Worm (Caenorhabditis elegans) whole organism, late embryonic: ENCODE measurements around the gene C04E7.1.
A peak's percentile ranks its signal among the peaks of the same experiment; 100 is the strongest.

ENCODE experiments used
- C08G9.2 ChIP-seq: sonication (generic microtip); optimal IDR thresholded peaks from 2 replicates; lab custom pipeline; 2016; ENCODE audit warnings: mild to moderate bottlenecking, missing genetic modification characterization, moderate library complexity, missing compliant biosample characterization
- F13H6.1 ChIP-seq: sonication (generic microtip); optimal IDR thresholded peaks from 2 replicates; lab custom pipeline; 2016; ENCODE audit warnings: missing genetic modification characterization, missing compliant biosample characterization
- K02D7.2 ChIP-seq: sonication (generic microtip); optimal IDR thresholded peaks from 2 replicates; lab custom pipeline; 2017; ENCODE audit warnings: mild to moderate bottlenecking, missing genetic modification characterization, missing compliant biosample characterization
- Y22D7AL.16 ChIP-seq: sonication (generic microtip); optimal IDR thresholded peaks from 2 replicates; lab custom pipeline; 2016; ENCODE audit warnings: missing genetic modification characterization, missing compliant biosample characterization
- ama-1 ChIP-seq: fragments of 150-350 bp; optimal IDR thresholded peaks from 2 replicates; lab custom pipeline; 2014
- ceh-14 ChIP-seq: sonication (generic microtip); optimal IDR thresholded peaks from 2 replicates; lab custom pipeline; 2016; ENCODE audit warnings: missing genotype, missing genetic modification characterization, missing compliant biosample characterization
- ceh-18 ChIP-seq: sonication (generic microtip); optimal IDR thresholded peaks from 2 replicates; lab custom pipeline; 2016; ENCODE audit warnings: missing genetic modification characterization, missing compliant biosample characterization
- ceh-2 ChIP-seq: sonication (generic microtip); optimal IDR thresholded peaks from 2 replicates; lab custom pipeline; 2016; ENCODE audit warnings: missing genotype, missing genetic modification characterization, missing compliant biosample characterization
- ceh-31 ChIP-seq: sonication (generic microtip); optimal IDR thresholded peaks from 2 replicates; lab custom pipeline; 2016; ENCODE audit warnings: missing genetic modification characterization, missing compliant biosample characterization
- ceh-34 ChIP-seq: sonication (generic microtip); optimal IDR thresholded peaks from 2 replicates; lab custom pipeline; 2016; ENCODE audit warnings: mild to moderate bottlenecking, missing genetic modification characterization, missing compliant biosample characterization
- che-1 ChIP-seq: sonication (generic microtip); optimal IDR thresholded peaks from 2 replicates; lab custom pipeline; 2016; ENCODE audit warnings: mild to moderate bottlenecking, missing genetic modification characterization, missing compliant biosample characterization
- dve-1 ChIP-seq: sonication (generic microtip); optimal IDR thresholded peaks from 2 replicates; lab custom pipeline; 2017; ENCODE audit warnings: antibody characterized with exemption, mild to moderate bottlenecking, missing genetic modification characterization, missing compliant biosample characterization
- elt-4 ChIP-seq: sonication (generic microtip); optimal IDR thresholded peaks from 2 replicates; lab custom pipeline; 2016; ENCODE audit warnings: missing genetic modification characterization, missing compliant biosample characterization
- eyg-1 ChIP-seq: sonication (generic microtip); optimal IDR thresholded peaks from 2 replicates; lab custom pipeline; 2016; ENCODE audit warnings: missing genotype, missing genetic modification characterization, missing compliant biosample characterization
- fax-1 ChIP-seq: sonication (generic microtip); optimal IDR thresholded peaks from 2 replicates; lab custom pipeline; 2016; ENCODE audit warnings: missing genotype, missing genetic modification characterization, missing compliant biosample characterization
- fkh-10 ChIP-seq: fragments of 150-350 bp; optimal IDR thresholded peaks from 2 replicates; lab custom pipeline; 2014; ENCODE audit warnings: missing biosample characterization, missing genetic modification reagents, missing genetic modification characterization
- fkh-6 ChIP-seq: sonication (generic microtip); optimal IDR thresholded peaks from 2 replicates; lab custom pipeline; 2016; ENCODE audit warnings: missing genetic modification characterization, missing compliant biosample characterization
- hlh-13 ChIP-seq: fragments of 200-800 bp; sonication (Bioruptor generic); optimal IDR thresholded peaks from 2 replicates; lab custom pipeline; 2018; ENCODE audit warnings: mild to moderate bottlenecking, missing genetic modification characterization, missing compliant biosample characterization
- lim-6 ChIP-seq: sonication (generic microtip); optimal IDR thresholded peaks from 2 replicates; lab custom pipeline; 2016; ENCODE audit warnings: missing genetic modification characterization, missing compliant biosample characterization
- madf-2 ChIP-seq: sonication (generic microtip); optimal IDR thresholded peaks from 2 replicates; lab custom pipeline; 2017; ENCODE audit warnings: missing genetic modification characterization, missing compliant biosample characterization
- nhr-11 ChIP-seq: fragments of 150-350 bp; optimal IDR thresholded peaks from 2 replicates; lab custom pipeline; 2014; ENCODE audit warnings: missing biosample characterization, missing genetic modification characterization
- nhr-232 ChIP-seq: sonication (generic microtip); optimal IDR thresholded peaks from 2 replicates; lab custom pipeline; 2016; ENCODE audit warnings: missing genetic modification characterization, missing compliant biosample characterization
- npax-4 ChIP-seq: sonication (generic microtip); optimal IDR thresholded peaks from 2 replicates; lab custom pipeline; 2016; ENCODE audit warnings: missing genetic modification characterization, missing compliant biosample characterization
- odd-2 ChIP-seq: sonication (generic microtip); optimal IDR thresholded peaks from 2 replicates; lab custom pipeline; 2017; ENCODE audit warnings: antibody characterized with exemption, mild to moderate bottlenecking, missing genetic modification characterization, missing compliant biosample characterization
- pat-9 ChIP-seq: fragments of 200-800 bp; sonication (Bioruptor generic); optimal IDR thresholded peaks from 2 replicates; lab custom pipeline; 2018; ENCODE audit warnings: mild to moderate bottlenecking, missing genetic modification characterization, moderate library complexity, missing compliant biosample characterization
- pax-1 ChIP-seq: fragments of 150-350 bp; optimal IDR thresholded peaks from 2 replicates; lab custom pipeline; 2014; ENCODE audit warnings: missing biosample characterization, missing genetic modification characterization
- pha-2 ChIP-seq: sonication (generic microtip); optimal IDR thresholded peaks from 2 replicates; lab custom pipeline; 2017; ENCODE audit warnings: mild to moderate bottlenecking, missing genetic modification characterization, missing compliant biosample characterization
- pqm-1 ChIP-seq: sonication (generic microtip); optimal IDR thresholded peaks from 2 replicates; lab custom pipeline; 2016; ENCODE audit warnings: missing genetic modification characterization, missing compliant biosample characterization
- pros-1 ChIP-seq: fragments of 150-350 bp; optimal IDR thresholded peaks from 2 replicates; lab custom pipeline; 2014; ENCODE audit warnings: missing biosample characterization, missing genetic modification reagents, missing genetic modification characterization
- ref-2 ChIP-seq: sonication (generic microtip); optimal IDR thresholded peaks from 2 replicates; lab custom pipeline; 2016; ENCODE audit warnings: missing genetic modification characterization, missing compliant biosample characterization
- rnt-1 ChIP-seq: sonication (generic microtip); optimal IDR thresholded peaks from 2 replicates; lab custom pipeline; 2016; ENCODE audit warnings: missing genetic modification characterization, missing compliant biosample characterization
- sdc-2 ChIP-seq: sonication (generic microtip); optimal IDR thresholded peaks from 2 replicates; lab custom pipeline; 2016; ENCODE audit warnings: missing genotype, missing genetic modification characterization, missing compliant biosample characterization
- sox-4 ChIP-seq: sonication (generic microtip); optimal IDR thresholded peaks from 2 replicates; lab custom pipeline; 2017; ENCODE audit warnings: mild to moderate bottlenecking, missing genetic modification characterization, inconsistent platforms, missing compliant biosample characterization
- syd-9 ChIP-seq: sonication (generic microtip); optimal IDR thresholded peaks from 2 replicates; lab custom pipeline; 2016; ENCODE audit warnings: mild to moderate bottlenecking, missing genetic modification characterization, moderate library complexity, missing compliant biosample characterization
- tbx-2 ChIP-seq: sonication (generic microtip); optimal IDR thresholded peaks from 2 replicates; lab custom pipeline; 2016; ENCODE audit warnings: missing genetic modification characterization, missing compliant biosample characterization
- ttx-3 ChIP-seq: sonication (generic microtip); optimal IDR thresholded peaks from 2 replicates; lab custom pipeline; 2016; ENCODE audit warnings: missing genetic modification reagents, missing genetic modification characterization, missing compliant biosample characterization
- unc-42 ChIP-seq: sonication (generic microtip); optimal IDR thresholded peaks from 2 replicates; lab custom pipeline; 2016; ENCODE audit warnings: missing genotype, missing genetic modification characterization, missing compliant biosample characterization
- unc-55 ChIP-seq: sonication (generic microtip); optimal IDR thresholded peaks from 2 replicates; lab custom pipeline; 2017; ENCODE audit warnings: missing biosample characterization, missing genetic modification reagents, missing genetic modification characterization
- unc-86 ChIP-seq: sonication (generic microtip); optimal IDR thresholded peaks from 2 replicates; lab custom pipeline; 2016; ENCODE audit warnings: missing genetic modification characterization, missing compliant biosample characterization
- zip-5 ChIP-seq: sonication (generic microtip); optimal IDR thresholded peaks from 2 replicates; lab custom pipeline; 2016; ENCODE audit warnings: missing genetic modification characterization, missing compliant biosample characterization
- ztf-16 ChIP-seq: sonication (generic microtip); optimal IDR thresholded peaks from 2 replicates; lab custom pipeline; 2017; ENCODE audit warnings: missing genetic modification characterization, missing compliant biosample characterization

The C04E7.1 gene

ce11 chrX:357792-358191 is at the start of gene C04E7.1:
C04E7.1 (plus strand) TSS chrX:358092.
- no peak for TF ChIP-seq K02D7.2 (tag; lab: Kevin White, UChicago)
- no peak for TF ChIP-seq nhr-232 (tag; lab: Kevin White, UChicago)
- TF ChIP-seq Y22D7AL.16 (tag; lab: Kevin White, UChicago) = no peak
- no peak for TF ChIP-seq ama-1 (lab: Kevin White, UChicago)
- TF ChIP-seq fax-1 (tag; lab: Kevin White, UChicago) = no peak
- no peak for TF ChIP-seq madf-2 (tag; lab: Kevin White, UChicago)
- TF ChIP-seq elt-4 (tag; lab: Kevin White, UChicago) = no peak
- no peak for TF ChIP-seq fkh-6 (tag; lab: Kevin White, UChicago)
- no peak for TF ChIP-seq ref-2
- no peak for TF ChIP-seq syd-9 (tag; lab: Kevin White, UChicago)
- no peak for TF ChIP-seq lim-6 (tag; lab: Kevin White, UChicago)
- no peak for TF ChIP-seq eyg-1 (tag; lab: Kevin White, UChicago)
- TF ChIP-seq tbx-2 (tag; lab: Kevin White, UChicago) = no peak
- TF ChIP-seq ceh-14 = no peak
- no peak for TF ChIP-seq rnt-1 (tag; lab: Kevin White, UChicago)
- no peak for TF ChIP-seq F13H6.1 (tag; lab: Kevin White, UChicago)
- no peak for TF ChIP-seq ceh-31 (tag; lab: Kevin White, UChicago)
- no peak for TF ChIP-seq unc-55 (GFP tag; lab: Kevin White, UChicago)
- TF ChIP-seq, all 69 proteins: peak for 0

DNA sequence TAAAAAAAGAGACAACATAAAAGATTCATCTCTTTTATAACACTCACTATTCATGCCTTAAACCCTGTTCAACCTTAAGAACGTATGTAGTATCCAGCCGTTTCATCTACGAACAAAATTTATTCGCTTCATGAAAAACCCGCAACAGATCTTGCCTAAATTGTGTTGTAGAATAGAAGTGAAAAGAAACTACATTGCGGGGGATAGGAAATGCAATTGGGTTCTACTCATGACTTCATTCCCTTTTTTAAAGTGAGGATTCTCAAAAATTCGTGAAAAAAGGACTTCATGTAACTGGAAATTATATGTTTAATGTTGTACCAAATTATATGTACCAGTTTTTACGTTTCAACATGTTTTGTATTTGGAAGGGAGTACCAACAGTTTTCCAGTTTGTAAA is 48.8 kb upstream of the C04E7.1 start:
- TF ChIP-seq npax-4 (tag; lab: Kevin White, UChicago) (no peak), unc-42 (tag; lab: Kevin White, UChicago) (peak; percentile 63)

ce11 chrX:311211-311610 is 46.7 kb upstream of the C04E7.1 start, which contains the start of gene nlp-64:
nlp-64 (minus strand) TSS chrX:311311.
- TF ChIP-seq ceh-34 (tag; lab: Kevin White, UChicago) (no peak), fkh-10 (no peak), ceh-31 (tag; lab: Kevin White, UChicago) (no peak), pat-9 (tag; lab: Kevin White, UChicago) (no peak), fax-1 (tag; lab: Kevin White, UChicago) (no peak), rnt-1 (tag; lab: Kevin White, UChicago) (no peak), pax-1 (tag; lab: Kevin White, UChicago) (no peak), sdc-2 (tag; lab: Kevin White, UChicago) (no peak), dve-1 (tag; lab: Kevin White, UChicago) (no peak), npax-4 (tag; lab: Kevin White, UChicago) (no peak), pqm-1 (no peak), madf-2 (tag; lab: Kevin White, UChicago) (no peak), pha-2 (tag; lab: Kevin White, UChicago) (no peak), hlh-13 (no peak), C08G9.2 (tag; lab: Kevin White, UChicago) (no peak), K02D7.2 (tag; lab: Kevin White, UChicago) (no peak), zip-5 (tag; lab: Kevin White, UChicago) (no peak), ceh-18 (tag; lab: Kevin White, UChicago) (no peak)
- TF ChIP-seq, all 69 proteins: peak for 0

- TF ChIP-seq tbx-2 (tag; lab: Kevin White, UChicago) = no peak
- TF ChIP-seq unc-86 (tag; lab: Kevin White, UChicago) = no peak
- no peak for TF ChIP-seq pros-1
- TF ChIP-seq ztf-16 (tag; lab: Kevin White, UChicago) = no peak
- no peak for TF ChIP-seq unc-55 (GFP tag; lab: Kevin White, UChicago)
Observed at ce11 chrX:312238-312637, 45.7 kb upstream of the C04E7.1 start.

ce11 chrX:312908-313307 is 45.0 kb upstream of the C04E7.1 start, which contains the start of gene M02E1.4:
M02E1.4 (plus strand) TSS chrX:313274.
- TF ChIP-seq unc-42 (tag; lab: Kevin White, UChicago) (no peak), odd-2 (tag; lab: Kevin White, UChicago) (no peak), unc-86 (tag; lab: Kevin White, UChicago) (no peak), rnt-1 (tag; lab: Kevin White, UChicago) (no peak), fkh-10 (no peak), C08G9.2 (tag; lab: Kevin White, UChicago) (no peak), pax-1 (tag; lab: Kevin White, UChicago) (no peak), ttx-3 (tag; lab: Kevin White, UChicago) (no peak), ceh-2 (no peak), sdc-2 (tag; lab: Kevin White, UChicago) (no peak), che-1 (tag; lab: Kevin White, UChicago) (no peak), nhr-11 (tag; lab: Kevin White, UChicago) (no peak), sox-4 (tag; lab: Kevin White, UChicago) (no peak)
